Worm (Caenorhabditis elegans): Measurements from ENCODE around the gene eat-20.

Gene eat-20

DNA sequence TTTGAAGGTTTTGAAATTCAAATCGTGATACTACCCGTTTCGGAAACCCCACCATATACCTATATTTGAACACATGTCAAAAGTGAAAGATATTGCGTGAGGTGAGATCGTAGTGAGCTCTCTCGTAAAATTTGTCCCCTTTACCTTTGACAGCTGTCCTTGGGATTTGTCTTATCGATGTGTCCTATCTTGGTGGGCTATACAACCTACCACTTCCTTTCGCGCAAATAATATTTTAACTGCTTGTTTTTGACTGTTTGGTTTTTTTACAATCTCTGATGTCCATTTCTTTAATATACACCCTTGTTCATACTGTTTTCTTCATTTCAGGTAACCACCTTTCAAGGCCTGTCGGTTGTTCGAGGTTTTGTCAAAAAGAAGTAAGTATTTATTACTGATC is at the start of gene eat-20:
eat-20 (plus strand) TSS at position 331 of the 400 bp plus-strand sequence.
- TF ChIP-seq daf-12 (tag; optimal IDR thresholded peaks at IDR 0.05) (no peak), nhr-23 (tag; optimal IDR thresholded peaks at IDR 0.05) (peak; percentile 27), nhr-25 (tag; optimal IDR thresholded peaks at IDR 0.05) (peak; percentile 46), pha-4 (tag; optimal IDR thresholded peaks at IDR 0.05) (no peak), sea-2 (GFP tag; optimal IDR thresholded peaks at IDR 0.05) (no peak), fkh-2 (tag; optimal IDR thresholded peaks at IDR 0.05) (no peak), tbx-2 (tag; optimal IDR thresholded peaks at IDR 0.05) (no peak), fkh-10 (GFP tag; optimal IDR thresholded peaks at IDR 0.05) (no peak)

- TF ChIP-seq ztf-11 (tag; optimal IDR thresholded peaks at IDR 0.05) = no peak
- TF ChIP-seq egl-27 (tag; optimal IDR thresholded peaks at IDR 0.05) = no peak
- TF ChIP-seq ama-1 (optimal IDR thresholded peaks at IDR 0.05) = no peak
- no peak for TF ChIP-seq mdl-1 (tag; optimal IDR thresholded peaks at IDR 0.05)
- no peak for TF ChIP-seq mml-1 (tag; optimal IDR thresholded peaks at IDR 0.05)
- no peak for TF ChIP-seq zag-1 (tag; optimal IDR thresholded peaks at IDR 0.05)
- no peak for TF ChIP-seq elt-2 (tag; optimal IDR thresholded peaks at IDR 0.05)
- TF ChIP-seq lin-15B (tag; optimal IDR thresholded peaks at IDR 0.05) = no peak
- TF ChIP-seq nfya-1 (tag; optimal IDR thresholded peaks at IDR 0.05; ENCODE audit: insufficient read depth) = no peak
- no peak for TF ChIP-seq skn-1 (tag; optimal IDR thresholded peaks at IDR 0.05)
Measured at ce11 chrX:15465050-15465449, 44.8 kb upstream of the eat-20 start.

ce11 chrX:15466032-15466431 is 43.8 kb upstream of the eat-20 start, which contains the start of gene sprr-1:
TSS of gene sprr-1 (plus strand) at chrX:15466300.
- TF ChIP-seq zag-1 (tag; optimal IDR thresholded peaks at IDR 0.05) (no peak), mdl-1 (tag; optimal IDR thresholded peaks at IDR 0.05) (no peak), tbx-2 (tag; optimal IDR thresholded peaks at IDR 0.05) (no peak), nhr-11 (tag; optimal IDR thresholded peaks at IDR 0.05) (no peak), ztf-11 (tag; optimal IDR thresholded peaks at IDR 0.05) (no peak), ceh-28 (tag; optimal IDR thresholded peaks at IDR 0.05) (no peak), nhr-12 (tag; optimal IDR thresholded peaks at IDR 0.05) (no peak), pha-4 (tag; optimal IDR thresholded peaks at IDR 0.05) (no peak), lin-15B (tag; optimal IDR thresholded peaks at IDR 0.05) (no peak)

ce11 chrX:15468657-15469056 is 41.2 kb upstream of the eat-20 start:
- TF ChIP-seq nhr-76 (tag; optimal IDR thresholded peaks at IDR 0.05) (no peak), jun-1 (tag; optimal IDR thresholded peaks at IDR 0.05) (no peak), ceh-82 (tag; optimal IDR thresholded peaks at IDR 0.05) (no peak), aly-2 (tag; optimal IDR thresholded peaks at IDR 0.05) (no peak), ceh-28 (tag; optimal IDR thresholded peaks at IDR 0.05) (no peak), sea-2 (GFP tag; optimal IDR thresholded peaks at IDR 0.05) (no peak), mdl-1 (tag; optimal IDR thresholded peaks at IDR 0.05) (no peak), ZK546.5 (tag; optimal IDR thresholded peaks at IDR 0.05) (no peak), fkh-10 (GFP tag; optimal IDR thresholded peaks at IDR 0.05) (no peak), nhr-11 (tag; optimal IDR thresholded peaks at IDR 0.05) (no peak), tbx-2 (tag; optimal IDR thresholded peaks at IDR 0.05) (no peak), nhr-23 (tag; optimal IDR thresholded peaks at IDR 0.05) (no peak), nhr-67 (tag; optimal IDR thresholded peaks at IDR 0.05) (no peak), nhr-43 (tag; optimal IDR thresholded peaks at IDR 0.05; ENCODE audit: poor library complexity, severe bottlenecking) (no peak), unc-62 (GFP tag; optimal IDR thresholded peaks at IDR 0.05) (no peak), elt-1 (tag; optimal IDR thresholded peaks at IDR 0.05) (no peak), ceh-9 (tag; optimal IDR thresholded peaks at IDR 0.05) (no peak), nhr-28 (tag; optimal IDR thresholded peaks at IDR 0.05) (no peak), pha-4 (tag; optimal IDR thresholded peaks at IDR 0.05) (no peak)

DNA sequence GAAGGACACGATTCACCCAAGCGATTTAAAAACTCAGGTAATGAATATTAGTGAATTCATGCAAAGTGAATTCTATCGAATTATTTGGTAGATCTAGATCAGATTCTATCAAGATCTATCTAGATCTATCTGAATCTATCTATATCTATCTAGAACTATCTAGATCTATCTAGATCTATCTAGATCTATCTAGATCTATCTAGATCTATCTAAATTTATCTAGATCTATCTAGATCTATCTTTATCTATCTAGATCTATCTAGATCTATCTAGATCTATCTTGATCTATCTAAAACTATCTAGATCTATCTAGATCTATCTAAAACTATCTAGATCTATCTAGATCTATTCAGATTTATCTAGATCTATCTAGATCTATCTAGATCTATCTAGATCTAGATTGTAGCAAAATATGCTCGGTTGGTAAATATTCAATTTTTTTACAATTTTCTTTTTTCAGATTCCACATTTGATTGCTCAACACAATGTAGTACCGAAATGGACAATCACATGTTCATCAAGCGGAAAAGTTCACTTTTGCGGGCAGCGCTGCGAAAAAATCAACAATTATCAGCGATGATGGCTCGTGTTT is 39.8 kb upstream of the eat-20 start:
- TF ChIP-seq elt-1 (tag; optimal IDR thresholded peaks at IDR 0.05) (peak; percentile 98), skn-1 (tag; optimal IDR thresholded peaks at IDR 0.05) (no peak)

- TF ChIP-seq unc-39 (tag; optimal IDR thresholded peaks at IDR 0.05) (no peak), ceh-28 (tag; optimal IDR thresholded peaks at IDR 0.05) (no peak)
Measured at ce11 chrX:15477309-15477708, 32.5 kb upstream of the eat-20 start, which contains the start of gene exc-1. TSS of gene exc-1 (minus strand) at chrX:15477409.

All from whole organism, L3 larva.